Fruit fly (Drosophila melanogaster) whole organism, wandering third instar larva: Measurements from ENCODE around the gene CG31278.

ENCODE experiments used
- Dfd ChIP-seq: fragments of >200 bp; optimal IDR thresholded peaks from 2 replicates; lab custom pipeline; 2017; ENCODE audit warnings: missing biosample characterization, missing genetic modification characterization
- Dif ChIP-seq: fragments of 200-275, 200-300 bp; sonication (Bioruptor generic); optimal IDR thresholded peaks from 2 replicates; lab custom pipeline; 2018; ENCODE audit warnings: missing biosample characterization, missing genetic modification characterization; ENCODE audit not compliant: partially characterized antibody
- GATAd ChIP-seq: sonication (Bioruptor generic); optimal IDR thresholded peaks from 2 replicates; lab custom pipeline; 2016; ENCODE audit warnings: missing biosample characterization, missing genetic modification characterization
- HLH106 ChIP-seq: fragments of 200-800 bp; optimal IDR thresholded peaks from 3 replicates; lab custom pipeline; 2019; ENCODE audit warnings: missing biosample characterization, mild to moderate bottlenecking, missing genetic modification characterization, moderate library complexity
- OdsH ChIP-seq: fragments of 200-800 bp; sonication (Bioruptor generic); optimal IDR thresholded peaks from 2 replicates; lab custom pipeline; 2016; ENCODE audit warnings: missing biosample characterization, mild to moderate bottlenecking, missing genetic modification characterization
- brk ChIP-seq: fragments of 200-800 bp; sonication (Bioruptor generic); optimal IDR thresholded peaks from 2 replicates; lab custom pipeline; 2016; ENCODE audit warnings: missing biosample characterization, mild to moderate bottlenecking, missing genetic modification characterization
- h ChIP-seq: fragments of 200-800 bp; sonication (Bioruptor generic); optimal IDR thresholded peaks from 3 replicates; lab custom pipeline; 2016; ENCODE audit warnings: missing biosample characterization, mild to moderate bottlenecking, missing genetic modification characterization
- lola ChIP-seq: fragments of >200 bp; optimal IDR thresholded peaks from 2 replicates; lab custom pipeline; 2017; ENCODE audit warnings: missing biosample characterization, missing genetic modification characterization

- TF ChIP-seq Dif (GFP tag; lab: Kevin White, UChicago), result no peak
- no peak for TF ChIP-seq lola (GFP tag; lab: Kevin White, UChicago)
- no peak for TF ChIP-seq GATAd (GFP tag; lab: Kevin White, UChicago)
- TF ChIP-seq brk (GFP tag; lab: Kevin White, UChicago), result peak; percentile 29
- peak; percentile 90 for TF ChIP-seq h
- TF ChIP-seq OdsH (GFP tag; lab: Kevin White, UChicago), result peak; percentile 91
- TF ChIP-seq Dfd, result no peak
- peak; percentile 60 for TF ChIP-seq HLH106 (tag; lab: Kevin White, UChicago)
Observed at dm6 chr3R:10680825-10681681, 27.1 kb downstream of the CG31278 start, which contains the start of gene Phyhd1.
